Worm (Caenorhabditis elegans) whole organism, L4 larva: ENCODE data around the gene C25H3.3.

Source experiments
- D1046.2 ChIP-seq: fragments of 200-800 bp; sonication (Bioruptor generic); IDR thresholded peaks from 2 replicates; pipeline ENCODE4 v1.3.6; 2022; ENCODE audit warnings: missing genetic modification characterization, missing compliant biosample characterization
- F26F4.8 ChIP-seq: fragments of 200-800 bp; sonication (Bioruptor generic); conservative IDR thresholded peaks from 2 replicates; pipeline ENCODE4 v1.3.6; 2022; ENCODE audit warnings: missing genetic modification characterization, missing compliant biosample characterization
- F44E2.7 ChIP-seq: fragments of 200-800 bp; sonication (Bioruptor generic); IDR thresholded peaks from 2 replicates; pipeline ENCODE4 v2.1.2; 2022; ENCODE audit warnings: missing genetic modification characterization, missing compliant biosample characterization
- F49E8.2 ChIP-seq: sonication (generic microtip); optimal IDR thresholded peaks from 2 replicates; lab custom pipeline; 2016; ENCODE audit warnings: missing compliant biosample characterization, mild to moderate bottlenecking, missing genetic modification characterization, borderline replicate concordance
- R02D3.7 ChIP-seq: fragments of 150-350 bp; sonication (generic microtip); optimal IDR thresholded peaks from 3 replicates; lab custom pipeline; 2014; ENCODE audit warnings: missing biosample characterization, missing genetic modification characterization
- T20F7.1 ChIP-seq: fragments of 200-800 bp; sonication (Bioruptor generic); optimal IDR thresholded peaks from 2 replicates; lab custom pipeline; 2018; ENCODE audit warnings: mild to moderate bottlenecking, missing genetic modification characterization, missing compliant biosample characterization
- Y105C5A.15 ChIP-seq: fragments of 200-800 bp; sonication (Bioruptor generic); IDR thresholded peaks from 2 replicates; pipeline ENCODE4 v1.3.6; 2022; ENCODE audit warnings: missing genetic modification characterization, missing compliant biosample characterization
- Y48G9A.11 ChIP-seq: fragments of 200-800 bp; sonication (Bioruptor generic); IDR thresholded peaks from 2 replicates; pipeline ENCODE4 v1.3.6; 2022; ENCODE audit warnings: missing genetic modification reagents, missing genetic modification characterization, missing compliant biosample characterization
- ZK546.5 ChIP-seq, 2 experiments: sonication (generic microtip); optimal IDR thresholded peaks; 2 replicates each; lab custom pipeline; 2017; ENCODE audit warnings: missing biosample characterization in 2 of 2, missing genetic modification characterization in 2 of 2
- ama-1 ChIP-seq: fragments of 150-350 bp; optimal IDR thresholded peaks from 2 replicates; lab custom pipeline; 2014; ENCODE audit warnings: inconsistent platforms, mixed read lengths
- ceh-32 ChIP-seq: sonication (generic microtip); optimal IDR thresholded peaks from 2 replicates; lab custom pipeline; 2016; ENCODE audit warnings: mild to moderate bottlenecking, missing genetic modification characterization, missing compliant biosample characterization; ENCODE audit not compliant: poor library complexity
- ceh-82 ChIP-seq: sonication (generic microtip); optimal IDR thresholded peaks from 2 replicates; lab custom pipeline; 2017; ENCODE audit warnings: missing biosample characterization, missing genetic modification characterization
- ces-1 ChIP-seq: fragments of 150-350 bp; sonication (generic microtip); optimal IDR thresholded peaks from 4 replicates; lab custom pipeline; 2014; ENCODE audit warnings: missing biosample characterization, missing genetic modification reagents, missing genetic modification characterization
- ctbp-1 ChIP-seq: fragments of 200-800 bp; sonication (Bioruptor generic); IDR thresholded peaks from 2 replicates; pipeline ENCODE4 v1.3.6; 2022; ENCODE audit warnings: missing genetic modification reagents, missing genetic modification characterization, missing compliant biosample characterization
- daf-16 ChIP-seq, 3 experiments: sonication (generic microtip); optimal IDR thresholded peaks; 2 replicates each; lab custom pipeline; 2016 to 2017; ENCODE audit warnings: missing genetic modification characterization in 3 of 3, missing genetic modification reagents in 3 of 3, mild to moderate bottlenecking in 2 of 3, missing compliant biosample characterization in 2 of 3, missing biosample characterization in 1 of 3, moderate library complexity in 1 of 3
- daf-8 ChIP-seq: fragments of 200-800 bp; sonication (Bioruptor generic); IDR thresholded peaks from 2 replicates; pipeline ENCODE4 v1.3.6; 2022; ENCODE audit warnings: missing genetic modification characterization, missing compliant biosample characterization
- dmd-6 ChIP-seq: fragments of 200-800 bp; sonication (Bioruptor generic); IDR thresholded peaks from 2 replicates; pipeline ENCODE4 v1.3.6; 2022; ENCODE audit warnings: missing genetic modification reagents, missing genetic modification characterization, missing compliant biosample characterization
- dpl-1 ChIP-seq: fragments of 150-350 bp; optimal IDR thresholded peaks from 2 replicates; lab custom pipeline; 2014; ENCODE audit warnings: missing biosample characterization, missing genetic modification reagents, missing genetic modification characterization
- duxl-1 ChIP-seq: sonication (generic microtip); optimal IDR thresholded peaks from 2 replicates; lab custom pipeline; 2016; ENCODE audit warnings: mild to moderate bottlenecking, missing genetic modification characterization, moderate library complexity, missing compliant biosample characterization; ENCODE audit not compliant: poor library complexity
- dve-1 ChIP-seq: sonication (generic microtip); optimal IDR thresholded peaks from 2 replicates; lab custom pipeline; 2017; ENCODE audit warnings: antibody characterized with exemption, mild to moderate bottlenecking, missing genetic modification characterization, missing compliant biosample characterization; ENCODE audit not compliant: insufficient read depth
- hif-1 ChIP-seq, 2 experiments: sonication (generic microtip); optimal IDR thresholded peaks; 2 replicates each; lab custom pipeline; 2016 to 2017; ENCODE audit warnings: missing compliant biosample characterization in 2 of 2, missing genetic modification characterization in 2 of 2, missing genetic modification reagents in 2 of 2, missing genotype in 2 of 2, mild to moderate bottlenecking in 1 of 2
- hlh-11 ChIP-seq: fragments of 200-800 bp; sonication (Bioruptor generic); optimal IDR thresholded peaks from 2 replicates; lab custom pipeline; 2018; ENCODE audit warnings: mild to moderate bottlenecking, missing genetic modification characterization, missing compliant biosample characterization
- hlh-30 ChIP-seq: sonication (generic microtip); optimal IDR thresholded peaks from 2 replicates; lab custom pipeline; 2017; ENCODE audit warnings: antibody characterized with exemption, mild to moderate bottlenecking, missing genetic modification characterization, missing compliant biosample characterization; ENCODE audit not compliant: insufficient read depth
- lim-7 ChIP-seq: fragments of 200-800 bp; sonication (Bioruptor generic); IDR thresholded peaks from 2 replicates; pipeline ENCODE4 v1.3.6; 2022; ENCODE audit warnings: missing genetic modification characterization, missing compliant biosample characterization
- lin-15B ChIP-seq: fragments of 150-350 bp; sonication (generic microtip); optimal IDR thresholded peaks from 3 replicates; lab custom pipeline; 2014; ENCODE audit warnings: missing biosample characterization, missing genetic modification characterization
- lin-29 ChIP-seq: fragments of 200-800 bp; sonication (Bioruptor generic); IDR thresholded peaks from 2 replicates; pipeline ENCODE4 v1.3.6; 2022; ENCODE audit warnings: missing genetic modification reagents, missing genetic modification characterization, missing compliant biosample characterization
- lin-39 ChIP-seq: fragments of 150-350 bp; optimal IDR thresholded peaks from 2 replicates; lab custom pipeline; 2014; ENCODE audit warnings: missing biosample characterization, missing genetic modification reagents, missing genetic modification characterization
- lsy-2 ChIP-seq, 2 experiments: fragments of 150-350 bp in 1 of 2; sonication (generic microtip) in 1 of 2; optimal IDR thresholded peaks; 2 replicates each; lab custom pipeline; 2014 to 2017; ENCODE audit warnings: missing biosample characterization in 2 of 2, missing genetic modification characterization in 2 of 2
- madf-5 ChIP-seq, 2 experiments: fragments of 200-800 bp; sonication (Bioruptor generic); IDR thresholded peaks; 2 replicates each; pipeline ENCODE4 v1.3.6; 2022; ENCODE audit warnings: missing compliant biosample characterization in 2 of 2, missing genetic modification characterization in 2 of 2
- madf-9 ChIP-seq: fragments of 200-800 bp; sonication (Bioruptor generic); conservative IDR thresholded peaks from 2 replicates; pipeline ENCODE4 v1.3.6; 2022; ENCODE audit warnings: missing genetic modification reagents, missing genetic modification characterization, missing compliant biosample characterization
- mdt-29 ChIP-seq: fragments of 200-800 bp; sonication (Bioruptor generic); IDR thresholded peaks from 2 replicates; pipeline ENCODE4 v1.3.6; 2022; ENCODE audit warnings: missing genetic modification reagents, missing genetic modification characterization, missing compliant biosample characterization
- mep-1 ChIP-seq: fragments of 150-350 bp; sonication (generic microtip); optimal IDR thresholded peaks from 3 replicates; lab custom pipeline; 2014; ENCODE audit warnings: missing biosample characterization, missing genetic modification characterization
- nhr-102 ChIP-seq: sonication (generic microtip); optimal IDR thresholded peaks from 2 replicates; lab custom pipeline; 2016; ENCODE audit warnings: mild to moderate bottlenecking, missing genetic modification characterization, moderate library complexity, missing compliant biosample characterization
- nhr-11 ChIP-seq: fragments of 150-350 bp; optimal IDR thresholded peaks from 2 replicates; lab custom pipeline; 2014; ENCODE audit warnings: missing biosample characterization, missing genetic modification characterization
- nhr-111 ChIP-seq: fragments of 200-800 bp; sonication (Bioruptor generic); optimal IDR thresholded peaks from 2 replicates; lab custom pipeline; 2018; ENCODE audit warnings: mild to moderate bottlenecking, missing genetic modification characterization, missing compliant biosample characterization
- nhr-25 ChIP-seq: sonication (generic microtip); optimal IDR thresholded peaks from 2 replicates; lab custom pipeline; 2017; ENCODE audit warnings: missing genetic modification characterization, mild to moderate bottlenecking, missing compliant biosample characterization, antibody characterized with exemption, moderate library complexity, borderline replicate concordance; ENCODE audit not compliant: insufficient read depth
- nhr-42 ChIP-seq: fragments of 200-800 bp; sonication (Bioruptor generic); IDR thresholded peaks from 2 replicates; pipeline ENCODE4 v1.3.6; 2022; ENCODE audit warnings: missing genetic modification characterization, missing compliant biosample characterization
- nhr-77 ChIP-seq: fragments of 150-350 bp; optimal IDR thresholded peaks from 2 replicates; lab custom pipeline; 2014; ENCODE audit warnings: missing biosample characterization, missing genetic modification characterization
- php-3 ChIP-seq: fragments of 200-800 bp; sonication (Bioruptor generic); IDR thresholded peaks from 2 replicates; pipeline ENCODE4 v1.3.6; 2022; ENCODE audit warnings: missing genetic modification reagents, missing genetic modification characterization, missing compliant biosample characterization
- pqm-1 ChIP-seq: sonication (generic microtip); optimal IDR thresholded peaks from 2 replicates; lab custom pipeline; 2017; ENCODE audit warnings: missing biosample characterization, missing genetic modification characterization
- saeg-2 ChIP-seq: fragments of 200-800 bp; sonication (Bioruptor generic); IDR thresholded peaks from 2 replicates; pipeline ENCODE4 v1.3.6; 2022; ENCODE audit warnings: missing genetic modification reagents, missing genetic modification characterization, missing compliant biosample characterization
- set-16 ChIP-seq: fragments of 200-800 bp; sonication (Bioruptor generic); IDR thresholded peaks from 2 replicates; pipeline ENCODE4 v1.3.6; 2022; ENCODE audit warnings: missing genetic modification reagents, missing genetic modification characterization, missing compliant biosample characterization
- spr-1 ChIP-seq: sonication (generic microtip); optimal IDR thresholded peaks from 2 replicates; lab custom pipeline; 2016; ENCODE audit warnings: mild to moderate bottlenecking, missing genetic modification characterization, missing compliant biosample characterization
- tag-97 ChIP-seq: fragments of 200-800 bp; sonication (Bioruptor generic); IDR thresholded peaks from 2 replicates; pipeline ENCODE4 v1.3.6; 2022; ENCODE audit warnings: missing genetic modification characterization, missing compliant biosample characterization
- unc-39 ChIP-seq: sonication (generic microtip); optimal IDR thresholded peaks from 2 replicates; lab custom pipeline; 2017; ENCODE audit warnings: missing biosample characterization, missing genetic modification characterization
- unc-62 ChIP-seq, 3 experiments: fragments of 150-350 bp in 1 of 3; sonication (generic microtip); optimal IDR thresholded peaks in 2 of 3; peaks in 1 of 3; 1 replicate in 1 of 3; 2 replicates in 2 of 3; lab custom pipeline; 2014 to 2017; ENCODE audit warnings: missing biosample characterization in 3 of 3, missing genetic modification characterization in 3 of 3, missing genetic modification reagents in 3 of 3, missing genotype in 1 of 3
- zag-1 ChIP-seq: fragments of 150-350 bp; optimal IDR thresholded peaks from 2 replicates; lab custom pipeline; 2014; ENCODE audit warnings: missing biosample characterization, missing genetic modification characterization
- zfp-3 ChIP-seq: fragments of 200-800 bp; sonication (Bioruptor generic); conservative IDR thresholded peaks from 2 replicates; pipeline ENCODE4 v1.3.6; 2022; ENCODE audit warnings: missing genetic modification reagents, missing genetic modification characterization, missing compliant biosample characterization
- zip-11 ChIP-seq: fragments of 200-800 bp; sonication (Bioruptor generic); IDR thresholded peaks from 2 replicates; pipeline ENCODE4 v1.3.6; 2022; ENCODE audit warnings: missing genetic modification characterization, missing compliant biosample characterization
- ztf-7 ChIP-seq: fragments of 150-350 bp; optimal IDR thresholded peaks from 2 replicates; lab custom pipeline; 2014; ENCODE audit warnings: missing biosample characterization, missing genetic modification characterization

C25H3.3 gene

DNA sequence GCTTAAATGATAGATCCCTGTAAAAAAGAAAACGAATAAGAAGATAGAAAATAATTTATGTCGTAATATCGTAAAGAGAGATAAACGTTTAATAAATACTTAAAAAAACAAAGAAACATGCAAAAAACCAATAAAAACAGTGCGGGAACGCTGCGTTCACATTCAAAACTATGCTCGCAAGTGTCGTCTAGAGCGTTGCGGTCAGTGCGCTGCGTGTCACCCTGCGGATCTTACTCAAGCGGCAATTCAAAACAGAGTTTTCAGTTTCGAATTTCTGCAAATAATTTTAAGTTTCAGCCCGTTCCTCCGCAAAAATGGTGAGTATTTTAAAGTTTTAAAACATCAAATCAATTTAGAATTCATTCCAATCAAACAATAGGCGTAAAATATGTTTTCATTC is 20.8 kb downstream of the C25H3.3 start, which contains the start of the genes tiar-1 and lelo-4 (continued):
- TF ChIP-seq php-3 (0 out of 2 replicates have a peak, but pooled peaks have one; percentile 14), nhr-111 (GFP tag; lab: Kevin White, UChicago) (no peak), daf-8 (GFP tag; lab: Robert Waterston, UW) (no peak), tag-97 (no peak), ZK546.5 (tag; optimal IDR thresholded peaks at IDR 0.05; lab: Kevin White, UChicago) (peak in 1 of 2 experiments; percentile 84), nhr-42 (GFP tag; lab: Robert Waterston, UW) (no peak), dpl-1 (peak; percentile 90), mdt-29 (GFP tag; lab: Robert Waterston, UW) (no peak), nhr-102 (tag; lab: Kevin White, UChicago) (no peak), zag-1 (no peak), saeg-2 (GFP tag; lab: Robert Waterston, UW) (no peak), Y48G9A.11 (GFP tag; lab: Robert Waterston, UW) (no peak), nhr-25 (tag; lab: Kevin White, UChicago) (no peak), madf-5 (GFP tag; IDR thresholded peaks at IDR 0.05; lab: Robert Waterston, UW) (no peak), nhr-77 (tag; lab: Kevin White, UChicago) (no peak), ceh-82 (no peak), dve-1 (peak; percentile 58), zip-11 (GFP tag; lab: Robert Waterston, UW) (no peak), mep-1 (tag; lab: Kevin White, UChicago) (peak; percentile 55), unc-39 (no peak), set-16 (GFP tag; lab: Robert Waterston, UW) (no peak), T20F7.1 (GFP tag; lab: Kevin White, UChicago) (no peak), F26F4.8 (no peak), R02D3.7 (tag; lab: Kevin White, UChicago) (no peak), hif-1 (tag; optimal IDR thresholded peaks at IDR 0.05; lab: Kevin White, UChicago) (peak in 1 of 2 experiments; percentile 45), ceh-32 (tag; lab: Kevin White, UChicago) (no peak), hlh-11 (peak; percentile 44), lsy-2 (tag; optimal IDR thresholded peaks at IDR 0.05; lab: Kevin White, UChicago) (peak in 1 of 2 experiments; percentile 83), spr-1 (tag; lab: Kevin White, UChicago) (no peak), lim-7 (GFP tag; lab: Robert Waterston, UW) (no peak), ctbp-1 (GFP tag; lab: Robert Waterston, UW) (no peak), F44E2.7 (no peak), dmd-6 (GFP tag; lab: Robert Waterston, UW) (no peak), lin-15B (tag; lab: Kevin White, UChicago) (no peak), D1046.2 (GFP tag; lab: Robert Waterston, UW) (no peak), ztf-7 (tag; lab: Kevin White, UChicago) (no peak), zfp-3 (GFP tag; lab: Robert Waterston, UW) (no peak), madf-9 (GFP tag; lab: Robert Waterston, UW) (no peak), lin-39 (no peak), hlh-30 (tag; lab: Kevin White, UChicago) (peak; percentile 51), ama-1 (peak; percentile 47), daf-16 (GFP tag; optimal IDR thresholded peaks at IDR 0.05; lab: Kevin White, UChicago) (no peak), daf-16 (tag; optimal IDR thresholded peaks at IDR 0.05; lab: Kevin White, UChicago) (peak; percentile 48), unc-62 (GFP tag; optimal IDR thresholded peaks at IDR 0.05 in 1 of 2; lab: Kevin White, UChicago) (peak in 1 of 2 experiments; percentile 87), unc-62 (tag; optimal IDR thresholded peaks at IDR 0.05; lab: Kevin White, UChicago) (no peak), lin-29 (GFP tag; lab: Robert Waterston, UW) (no peak), Y105C5A.15 (GFP tag; lab: Robert Waterston, UW) (no peak), ces-1 (GFP tag; lab: Kevin White, UChicago) (no peak), duxl-1 (no peak), F49E8.2 (tag; lab: Kevin White, UChicago) (no peak), nhr-11 (tag; lab: Kevin White, UChicago) (no peak), pqm-1 (no peak)
